Worm (Caenorhabditis elegans) whole organism, L4 larva: Measurements from ENCODE around the gene F40F8.3.

Source experiments
- F10B5.3 ChIP-seq: sonication (generic microtip); optimal IDR thresholded peaks from 2 replicates; lab custom pipeline; 2016; ENCODE audit warnings: mild to moderate bottlenecking, missing genetic modification characterization, missing compliant biosample characterization
- F26F4.8 ChIP-seq: fragments of 200-800 bp; sonication (Bioruptor generic); conservative IDR thresholded peaks from 2 replicates; pipeline ENCODE4 v1.3.6; 2022; ENCODE audit warnings: missing genetic modification characterization, missing compliant biosample characterization
- F37D6.2 ChIP-seq: sonication (generic microtip); optimal IDR thresholded peaks from 2 replicates; lab custom pipeline; 2016; ENCODE audit warnings: mild to moderate bottlenecking, missing genetic modification characterization, missing compliant biosample characterization
- F44E2.7 ChIP-seq: fragments of 200-800 bp; sonication (Bioruptor generic); IDR thresholded peaks from 2 replicates; pipeline ENCODE4 v2.1.2; 2022; ENCODE audit warnings: missing genetic modification characterization, missing compliant biosample characterization
- F49E8.2 ChIP-seq: sonication (generic microtip); optimal IDR thresholded peaks from 2 replicates; lab custom pipeline; 2016; ENCODE audit warnings: missing compliant biosample characterization, mild to moderate bottlenecking, missing genetic modification characterization, borderline replicate concordance
- T20F7.1 ChIP-seq: fragments of 200-800 bp; sonication (Bioruptor generic); optimal IDR thresholded peaks from 2 replicates; lab custom pipeline; 2018; ENCODE audit warnings: mild to moderate bottlenecking, missing genetic modification characterization, missing compliant biosample characterization
- Y105C5A.15 ChIP-seq: fragments of 200-800 bp; sonication (Bioruptor generic); IDR thresholded peaks from 2 replicates; pipeline ENCODE4 v1.3.6; 2022; ENCODE audit warnings: missing genetic modification characterization, missing compliant biosample characterization
- Y48G9A.11 ChIP-seq: fragments of 200-800 bp; sonication (Bioruptor generic); IDR thresholded peaks from 2 replicates; pipeline ENCODE4 v1.3.6; 2022; ENCODE audit warnings: missing genetic modification reagents, missing genetic modification characterization, missing compliant biosample characterization
- Y75B8A.6 ChIP-seq: fragments of 200-800 bp; sonication (Bioruptor generic); IDR thresholded peaks from 2 replicates; pipeline ENCODE4 v1.3.6; 2022; ENCODE audit warnings: missing genetic modification reagents, missing genetic modification characterization, missing compliant biosample characterization
- ZK337.2 ChIP-seq: fragments of 200-800 bp; sonication (Bioruptor generic); IDR thresholded peaks from 2 replicates; pipeline ENCODE4 v1.3.6; 2022; ENCODE audit warnings: missing genetic modification reagents, missing genetic modification characterization, missing compliant biosample characterization
- aha-1 ChIP-seq: fragments of 150-350 bp; peaks from one replicate; lab custom pipeline; 2014; ENCODE audit warnings: missing biosample characterization, missing genetic modification characterization
- ceh-20 ChIP-seq: fragments of 200-800 bp; sonication (Bioruptor generic); IDR thresholded peaks from 2 replicates; pipeline ENCODE4 v1.3.6; 2022; ENCODE audit warnings: missing genetic modification reagents, missing genetic modification characterization, missing compliant biosample characterization
- ceh-28 ChIP-seq: fragments of 150-350 bp; optimal IDR thresholded peaks from 2 replicates; lab custom pipeline; 2014; ENCODE audit warnings: missing biosample characterization, missing genetic modification reagents, missing genetic modification characterization
- ceh-62 ChIP-seq: sonication (generic microtip); optimal IDR thresholded peaks from 2 replicates; lab custom pipeline; 2017; ENCODE audit warnings: missing biosample characterization, missing genetic modification characterization
- ceh-82 ChIP-seq: sonication (generic microtip); optimal IDR thresholded peaks from 2 replicates; lab custom pipeline; 2017; ENCODE audit warnings: missing biosample characterization, missing genetic modification characterization
- ces-1 ChIP-seq: fragments of 150-350 bp; sonication (generic microtip); optimal IDR thresholded peaks from 4 replicates; lab custom pipeline; 2014; ENCODE audit warnings: missing biosample characterization, missing genetic modification reagents, missing genetic modification characterization
- cey-2 ChIP-seq: sonication (generic microtip); optimal IDR thresholded peaks from 3 replicates; lab custom pipeline; 2017; ENCODE audit warnings: missing genetic modification characterization, mild to moderate bottlenecking, missing compliant biosample characterization, antibody characterized with exemption, borderline replicate concordance; ENCODE audit not compliant: insufficient read depth
- daf-16 ChIP-seq, 3 experiments: sonication (generic microtip); optimal IDR thresholded peaks; 2 replicates each; lab custom pipeline; 2016 to 2017; ENCODE audit warnings: missing genetic modification characterization in 3 of 3, missing genetic modification reagents in 3 of 3, mild to moderate bottlenecking in 2 of 3, missing compliant biosample characterization in 2 of 3, missing biosample characterization in 1 of 3, moderate library complexity in 1 of 3
- daf-19 ChIP-seq: fragments of 200-800 bp; sonication (Bioruptor generic); conservative IDR thresholded peaks from 2 replicates; pipeline ENCODE4 v1.3.6; 2022; ENCODE audit warnings: missing genetic modification characterization, missing compliant biosample characterization
- dve-1 ChIP-seq: sonication (generic microtip); optimal IDR thresholded peaks from 2 replicates; lab custom pipeline; 2017; ENCODE audit warnings: antibody characterized with exemption, mild to moderate bottlenecking, missing genetic modification characterization, missing compliant biosample characterization; ENCODE audit not compliant: insufficient read depth
- fos-1 ChIP-seq: fragments of 150-350 bp; optimal IDR thresholded peaks from 2 replicates; lab custom pipeline; 2014; ENCODE audit warnings: missing biosample characterization, missing genetic modification characterization
- hlh-11 ChIP-seq: fragments of 200-800 bp; sonication (Bioruptor generic); optimal IDR thresholded peaks from 2 replicates; lab custom pipeline; 2018; ENCODE audit warnings: mild to moderate bottlenecking, missing genetic modification characterization, missing compliant biosample characterization
- jun-1 ChIP-seq: fragments of 150-350 bp; optimal IDR thresholded peaks from 2 replicates; lab custom pipeline; 2014; ENCODE audit warnings: missing biosample characterization, missing genetic modification reagents, missing genetic modification characterization
- lim-7 ChIP-seq: fragments of 200-800 bp; sonication (Bioruptor generic); IDR thresholded peaks from 2 replicates; pipeline ENCODE4 v1.3.6; 2022; ENCODE audit warnings: missing genetic modification characterization, missing compliant biosample characterization
- lin-1 ChIP-seq: fragments of 200-800 bp; sonication (Bioruptor generic); IDR thresholded peaks from 2 replicates; pipeline ENCODE4 v1.3.6; 2022; ENCODE audit warnings: missing genetic modification reagents, missing genetic modification characterization, missing compliant biosample characterization
- lin-15B ChIP-seq: fragments of 150-350 bp; sonication (generic microtip); optimal IDR thresholded peaks from 3 replicates; lab custom pipeline; 2014; ENCODE audit warnings: missing biosample characterization, missing genetic modification characterization
- lin-29 ChIP-seq: fragments of 200-800 bp; sonication (Bioruptor generic); IDR thresholded peaks from 2 replicates; pipeline ENCODE4 v1.3.6; 2022; ENCODE audit warnings: missing genetic modification reagents, missing genetic modification characterization, missing compliant biosample characterization
- lin-38 ChIP-seq: fragments of 200-800 bp; sonication (Bioruptor generic); IDR thresholded peaks from 2 replicates; pipeline ENCODE4 v1.3.6; 2022; ENCODE audit warnings: missing genetic modification reagents, missing genetic modification characterization, missing compliant biosample characterization
- lir-3 ChIP-seq: sonication (generic microtip); optimal IDR thresholded peaks from 2 replicates; lab custom pipeline; 2016; ENCODE audit warnings: mild to moderate bottlenecking, missing genetic modification characterization, missing compliant biosample characterization
- madf-5 ChIP-seq, 2 experiments: fragments of 200-800 bp; sonication (Bioruptor generic); IDR thresholded peaks; 2 replicates each; pipeline ENCODE4 v1.3.6; 2022; ENCODE audit warnings: missing compliant biosample characterization in 2 of 2, missing genetic modification characterization in 2 of 2
- mdt-29 ChIP-seq: fragments of 200-800 bp; sonication (Bioruptor generic); IDR thresholded peaks from 2 replicates; pipeline ENCODE4 v1.3.6; 2022; ENCODE audit warnings: missing genetic modification reagents, missing genetic modification characterization, missing compliant biosample characterization
- mes-2 ChIP-seq: sonication (generic microtip); optimal IDR thresholded peaks from 2 replicates; lab custom pipeline; 2016; ENCODE audit warnings: missing genotype, mild to moderate bottlenecking, missing genetic modification characterization, missing compliant biosample characterization; ENCODE audit not compliant: poor library complexity, severe bottlenecking
- nhr-102 ChIP-seq: sonication (generic microtip); optimal IDR thresholded peaks from 2 replicates; lab custom pipeline; 2016; ENCODE audit warnings: mild to moderate bottlenecking, missing genetic modification characterization, moderate library complexity, missing compliant biosample characterization
- nhr-11 ChIP-seq: fragments of 150-350 bp; optimal IDR thresholded peaks from 2 replicates; lab custom pipeline; 2014; ENCODE audit warnings: missing biosample characterization, missing genetic modification characterization
- nhr-111 ChIP-seq: fragments of 200-800 bp; sonication (Bioruptor generic); optimal IDR thresholded peaks from 2 replicates; lab custom pipeline; 2018; ENCODE audit warnings: mild to moderate bottlenecking, missing genetic modification characterization, missing compliant biosample characterization
- nhr-28 ChIP-seq: fragments of 150-350 bp; optimal IDR thresholded peaks from 2 replicates; lab custom pipeline; 2014; ENCODE audit warnings: missing biosample characterization, missing genetic modification characterization
- nhr-41 ChIP-seq: fragments of 200-800 bp; sonication (Bioruptor generic); IDR thresholded peaks from 2 replicates; pipeline ENCODE4 v1.3.6; 2022; ENCODE audit warnings: missing genetic modification reagents, missing genetic modification characterization, missing compliant biosample characterization
- nhr-42 ChIP-seq: fragments of 200-800 bp; sonication (Bioruptor generic); IDR thresholded peaks from 2 replicates; pipeline ENCODE4 v1.3.6; 2022; ENCODE audit warnings: missing genetic modification characterization, missing compliant biosample characterization
- nhr-77 ChIP-seq: fragments of 150-350 bp; optimal IDR thresholded peaks from 2 replicates; lab custom pipeline; 2014; ENCODE audit warnings: missing biosample characterization, missing genetic modification characterization
- php-3 ChIP-seq: fragments of 200-800 bp; sonication (Bioruptor generic); IDR thresholded peaks from 2 replicates; pipeline ENCODE4 v1.3.6; 2022; ENCODE audit warnings: missing genetic modification reagents, missing genetic modification characterization, missing compliant biosample characterization
- rbr-2 ChIP-seq: sonication (generic microtip); optimal IDR thresholded peaks from 2 replicates; lab custom pipeline; 2016; ENCODE audit warnings: missing genotype, missing genetic modification characterization, missing compliant biosample characterization
- sdz-12 ChIP-seq: fragments of 200-800 bp; sonication (Bioruptor generic); optimal IDR thresholded peaks from 2 replicates; lab custom pipeline; 2018; ENCODE audit warnings: mild to moderate bottlenecking, missing genetic modification characterization, missing compliant biosample characterization
- snpc-4 ChIP-seq: fragments of 150-350 bp; optimal IDR thresholded peaks from 2 replicates; lab custom pipeline; 2014; ENCODE audit warnings: missing biosample characterization, missing genetic modification characterization
- spr-1 ChIP-seq: sonication (generic microtip); optimal IDR thresholded peaks from 2 replicates; lab custom pipeline; 2016; ENCODE audit warnings: mild to moderate bottlenecking, missing genetic modification characterization, missing compliant biosample characterization
- spr-3 ChIP-seq: fragments of 200-800 bp; sonication (Bioruptor generic); optimal IDR thresholded peaks from 2 replicates; lab custom pipeline; 2018; ENCODE audit warnings: mild to moderate bottlenecking, missing genetic modification characterization, missing compliant biosample characterization
- tag-97 ChIP-seq: fragments of 200-800 bp; sonication (Bioruptor generic); IDR thresholded peaks from 2 replicates; pipeline ENCODE4 v1.3.6; 2022; ENCODE audit warnings: missing genetic modification characterization, missing compliant biosample characterization
- tra-1 ChIP-seq: fragments of 200-800 bp; sonication (Bioruptor generic); IDR thresholded peaks from 2 replicates; pipeline ENCODE4 v1.3.6; 2022; ENCODE audit warnings: missing genetic modification reagents, missing genetic modification characterization, missing compliant biosample characterization
- unc-130 ChIP-seq: sonication (generic microtip); optimal IDR thresholded peaks from 2 replicates; lab custom pipeline; 2016; ENCODE audit warnings: missing genetic modification reagents, missing genetic modification characterization, missing compliant biosample characterization
- unc-62 ChIP-seq, 3 experiments: fragments of 150-350 bp in 1 of 3; sonication (generic microtip); optimal IDR thresholded peaks in 2 of 3; peaks in 1 of 3; 1 replicate in 1 of 3; 2 replicates in 2 of 3; lab custom pipeline; 2014 to 2017; ENCODE audit warnings: missing biosample characterization in 3 of 3, missing genetic modification characterization in 3 of 3, missing genetic modification reagents in 3 of 3, missing genotype in 1 of 3
- zfp-2 ChIP-seq: sonication (generic microtip); optimal IDR thresholded peaks from 2 replicates; lab custom pipeline; 2016; ENCODE audit warnings: mild to moderate bottlenecking, missing genetic modification characterization, missing compliant biosample characterization
- zip-11 ChIP-seq: fragments of 200-800 bp; sonication (Bioruptor generic); IDR thresholded peaks from 2 replicates; pipeline ENCODE4 v1.3.6; 2022; ENCODE audit warnings: missing genetic modification characterization, missing compliant biosample characterization

F40F8.3 gene

DNA sequence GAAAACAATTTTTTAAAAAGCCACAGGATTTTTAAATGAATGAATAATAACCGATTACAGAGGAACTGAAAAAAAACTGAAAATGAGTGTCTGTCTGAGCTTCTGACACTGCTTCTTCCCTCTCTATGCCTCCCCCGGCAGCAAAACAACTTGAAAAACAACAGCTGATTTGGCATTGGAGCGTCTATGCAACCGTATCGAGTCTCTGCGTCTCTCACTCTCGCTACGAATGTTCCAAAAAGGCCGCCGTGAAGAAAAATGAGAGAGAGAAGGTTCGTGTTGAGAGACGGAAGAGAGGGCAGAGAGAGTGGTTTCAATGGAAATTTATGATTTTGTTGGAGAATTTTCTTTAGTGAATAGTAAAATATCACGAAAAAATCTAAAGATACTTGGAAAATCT, 26.0 kb upstream of the F40F8.3 start (continued):
- TF ChIP-seq jun-1 (tag; lab: Kevin White, UChicago) (no peak), aha-1 (tag; lab: Kevin White, UChicago) (peak; percentile 83), ceh-20 (GFP tag; lab: Robert Waterston, UW) (no peak), daf-16 (GFP tag; optimal IDR thresholded peaks at IDR 0.05; lab: Kevin White, UChicago) (no peak), daf-16 (tag; optimal IDR thresholded peaks at IDR 0.05; lab: Kevin White, UChicago) (peak; percentile 59), nhr-11 (tag; lab: Kevin White, UChicago) (peak; percentile 32), nhr-42 (GFP tag; lab: Robert Waterston, UW) (0 out of 2 replicates have a peak, but pooled peaks have one; percentile 11), ceh-28 (tag; lab: Kevin White, UChicago) (no peak), fos-1 (tag; lab: Kevin White, UChicago) (no peak), F26F4.8 (no peak), sdz-12 (no peak), zip-11 (GFP tag; lab: Robert Waterston, UW) (no peak), hlh-11 (peak; percentile 98), Y48G9A.11 (GFP tag; lab: Robert Waterston, UW) (no peak), zfp-2 (tag; lab: Kevin White, UChicago) (no peak), dve-1 (tag; lab: Kevin White, UChicago) (peak; percentile 80), F37D6.2 (no peak), madf-5 (GFP tag; IDR thresholded peaks at IDR 0.05; lab: Robert Waterston, UW) (no peak), ceh-82 (tag; lab: Kevin White, UChicago) (no peak), lin-15B (tag; lab: Kevin White, UChicago) (no peak), tag-97 (GFP tag; lab: Robert Waterston, UW) (no peak), unc-62 (GFP tag; optimal IDR thresholded peaks at IDR 0.05 in 1 of 2; lab: Kevin White, UChicago) (peak in 1 of 2 experiments; percentile 75), unc-62 (tag; optimal IDR thresholded peaks at IDR 0.05; lab: Kevin White, UChicago) (no peak), nhr-41 (GFP tag; lab: Robert Waterston, UW) (no peak), daf-19 (no peak), snpc-4 (tag; lab: Kevin White, UChicago) (no peak), lim-7 (no peak), nhr-28 (peak; percentile 77), T20F7.1 (no peak), ces-1 (no peak), F10B5.3 (no peak), nhr-111 (no peak), spr-1 (no peak), ZK337.2 (GFP tag; lab: Robert Waterston, UW) (no peak), rbr-2 (peak; percentile 56), mdt-29 (GFP tag; lab: Robert Waterston, UW) (no peak), cey-2 (tag; lab: Kevin White, UChicago) (no peak), unc-130 (GFP tag; lab: Kevin White, UChicago) (no peak), lin-1 (GFP tag; lab: Robert Waterston, UW) (no peak), ceh-62 (tag; lab: Kevin White, UChicago) (no peak), php-3 (no peak), tra-1 (GFP tag; lab: Robert Waterston, UW) (no peak), lin-38 (GFP tag; lab: Robert Waterston, UW) (peak; percentile 83), spr-3 (GFP tag; lab: Kevin White, UChicago) (no peak), lin-29 (no peak), nhr-77 (peak; percentile 72), F44E2.7 (no peak), F49E8.2 (no peak), mes-2 (tag; lab: Kevin White, UChicago) (peak; percentile 76), nhr-102 (tag; lab: Kevin White, UChicago) (no peak), Y105C5A.15 (no peak), lir-3 (tag; lab: Kevin White, UChicago) (no peak), Y75B8A.6 (GFP tag; lab: Robert Waterston, UW) (no peak)
